Fruit fly (Drosophila melanogaster) whole organism, pupa: ENCODE data around the gene CG11034.

Experiments used
- CG10348 ChIP-seq: fragments of 200-800 bp; sonication (Bioruptor generic); IDR thresholded peaks from 2 replicates; pipeline ENCODE4 v1.3.6; 2022; ENCODE audit warnings: missing biosample characterization, missing genetic modification characterization
- CG12605 ChIP-seq: fragments of 200-800 bp; sonication (Bioruptor generic); IDR thresholded peaks from 2 replicates; pipeline ENCODE4 v1.3.6; 2022; ENCODE audit warnings: missing biosample characterization, missing genetic modification characterization
- CG13204 ChIP-seq: fragments of 200-800 bp; sonication (Bioruptor generic); optimal IDR thresholded peaks from 2 replicates; lab custom pipeline; 2018; ENCODE audit warnings: missing biosample characterization, mild to moderate bottlenecking, missing genetic modification characterization, moderate library complexity
- CG14655 ChIP-seq: fragments of 200-800 bp; sonication (Bioruptor generic); optimal IDR thresholded peaks from 3 replicates; lab custom pipeline; 2017; ENCODE audit warnings: mild to moderate bottlenecking, missing biosample characterization, missing genetic modification reagents, missing genetic modification characterization
- CG15710 ChIP-seq: fragments of 200-800 bp; sonication (Bioruptor generic); optimal IDR thresholded peaks from 2 replicates; lab custom pipeline; 2018; ENCODE audit warnings: missing biosample characterization, mild to moderate bottlenecking, missing genetic modification characterization, moderate library complexity
- CG17806 ChIP-seq: fragments of 200-800 bp; sonication (Bioruptor generic); optimal IDR thresholded peaks from 2 replicates; lab custom pipeline; 2018; ENCODE audit warnings: missing biosample characterization, mild to moderate bottlenecking, missing genetic modification characterization, moderate library complexity
- CG32121 ChIP-seq: fragments of 200-800 bp; sonication (Bioruptor generic); IDR thresholded peaks from 2 replicates; pipeline ENCODE4 v1.3.6; 2022; ENCODE audit warnings: missing biosample characterization, missing genetic modification characterization
- CG34367 ChIP-seq: fragments of 200-800 bp; sonication (Bioruptor generic); optimal IDR thresholded peaks from 2 replicates; lab custom pipeline; 2018; ENCODE audit warnings: missing biosample characterization, mild to moderate bottlenecking, missing genetic modification characterization
- CG4496 ChIP-seq: fragments of 200-800 bp; sonication (Bioruptor generic); IDR thresholded peaks from 3 replicates; pipeline ENCODE4 v1.3.6; 2022; ENCODE audit warnings: missing biosample characterization, missing genetic modification characterization
- CG8159 ChIP-seq: fragments of 200-800 bp; sonication (Bioruptor generic); optimal IDR thresholded peaks from 3 replicates; lab custom pipeline; 2018; ENCODE audit warnings: missing biosample characterization, mild to moderate bottlenecking, missing genetic modification characterization, moderate library complexity
- CG8301 ChIP-seq: fragments of 200-800 bp; sonication (Bioruptor generic); optimal IDR thresholded peaks from 2 replicates; lab custom pipeline; 2018; ENCODE audit warnings: missing biosample characterization, mild to moderate bottlenecking, missing genetic modification characterization
- CG9948 ChIP-seq: fragments of 200-800 bp; sonication (Bioruptor generic); optimal IDR thresholded peaks from 2 replicates; lab custom pipeline; 2018; ENCODE audit warnings: missing biosample characterization, mild to moderate bottlenecking, missing genetic modification characterization, moderate library complexity
- D1 ChIP-seq: fragments of 200-800 bp; sonication (Bioruptor generic); optimal IDR thresholded peaks from 2 replicates; lab custom pipeline; 2018; ENCODE audit warnings: missing biosample characterization, mild to moderate bottlenecking, missing genetic modification characterization, moderate library complexity
- EcR ChIP-seq: fragments of 200-800 bp; sonication (Bioruptor generic); optimal IDR thresholded peaks from 3 replicates; lab custom pipeline; 2019; ENCODE audit warnings: missing biosample characterization, missing genetic modification characterization, mild to moderate bottlenecking, moderate library complexity, missing genetic modification reagents
- Ets98B ChIP-seq: fragments of 200-800 bp; sonication (Bioruptor generic); IDR thresholded peaks from 2 replicates; pipeline ENCODE4 v1.3.6; 2022; ENCODE audit warnings: missing biosample characterization, missing genetic modification characterization
- Pif1A ChIP-seq: fragments of 200-800 bp; sonication (Bioruptor generic); optimal IDR thresholded peaks from 3 replicates; lab custom pipeline; 2016; ENCODE audit warnings: missing biosample characterization, missing genetic modification characterization
- Pif1B ChIP-seq: fragments of 200-800 bp; sonication (Bioruptor generic); optimal IDR thresholded peaks from 3 replicates; lab custom pipeline; 2016; ENCODE audit warnings: missing biosample characterization, missing genetic modification characterization
- Snoo ChIP-seq: fragments of 200-800 bp; sonication (Bioruptor generic); optimal IDR thresholded peaks from 3 replicates; lab custom pipeline; 2017; ENCODE audit warnings: missing biosample characterization, mild to moderate bottlenecking, missing genetic modification characterization, inconsistent platforms
- fd96Ca ChIP-seq: fragments of 200-800 bp; sonication (Bioruptor generic); IDR thresholded peaks from 3 replicates; pipeline ENCODE4 v1.3.6; 2022; ENCODE audit warnings: missing biosample characterization, missing genetic modification characterization
- gl ChIP-seq: fragments of 200-800 bp; sonication (Bioruptor generic); optimal IDR thresholded peaks from 2 replicates; lab custom pipeline; 2018; ENCODE audit warnings: missing biosample characterization, mild to moderate bottlenecking, missing genetic modification characterization
- rn ChIP-seq: fragments of 200-800 bp; sonication (Bioruptor generic); IDR thresholded peaks from 2 replicates; pipeline ENCODE4 v1.3.6; 2022; ENCODE audit warnings: missing biosample characterization, missing genetic modification characterization

Gene CG11034

DNA sequence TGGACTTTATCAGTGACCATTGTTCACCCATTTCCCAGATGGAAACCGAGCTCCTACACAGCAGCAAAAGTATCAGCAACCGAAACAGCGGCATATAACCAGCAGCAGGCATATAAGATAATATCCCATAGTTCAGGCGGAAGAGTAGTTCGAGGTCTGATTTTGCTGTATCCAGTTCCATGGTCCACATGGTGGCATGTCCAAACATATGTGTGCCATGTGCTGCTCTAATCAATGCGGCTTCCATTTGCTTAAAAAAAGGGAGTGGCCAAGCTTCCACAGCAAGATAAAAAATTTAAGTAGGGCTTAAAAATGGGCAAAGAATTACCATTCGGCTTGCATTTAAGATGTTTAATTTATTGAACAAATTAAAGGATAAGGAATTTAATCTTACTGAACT, 24.5 kb upstream of the CG11034 start:
- TF ChIP-seq Pif1A (no peak), CG13204 (GFP tag; lab: Kevin White, UChicago) (no peak), D1 (no peak), EcR (GFP tag; lab: Kevin White, UChicago) (no peak), Pif1B (GFP tag; lab: Kevin White, UChicago) (no peak), fd96Ca (GFP tag; lab: Robert Waterston, UW) (no peak)

DNA sequence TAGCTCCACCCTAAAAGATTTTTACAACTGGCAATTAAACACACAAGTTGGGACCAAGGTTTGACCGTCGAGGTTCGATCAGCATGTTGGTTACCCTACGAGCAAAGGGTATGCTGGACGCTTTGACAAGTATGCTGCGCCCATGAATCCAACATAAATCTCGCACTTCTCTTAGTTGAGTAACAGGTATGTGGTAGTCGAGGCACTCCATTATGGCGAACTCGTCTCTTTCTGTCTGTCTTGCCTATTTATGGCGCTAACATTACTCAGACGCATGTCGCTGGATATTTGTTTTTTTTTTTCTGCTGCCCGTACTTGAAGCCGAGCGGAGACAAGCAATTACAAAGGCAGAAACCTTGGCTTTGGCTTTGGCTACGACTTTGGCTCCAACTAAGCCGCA, 24.0 kb upstream of the CG11034 start:
- TF ChIP-seq CG8301 (tag; lab: Kevin White, UChicago) (peak; percentile 11), CG15710 (peak; percentile 20), CG12605 (GFP tag; lab: Robert Waterston, UW) (no peak), D1 (no peak), Pif1A (peak; percentile 18), Pif1B (GFP tag; lab: Kevin White, UChicago) (peak; percentile 36), Snoo (tag; lab: Kevin White, UChicago) (no peak), CG8159 (no peak), rn (GFP tag; lab: Robert Waterston, UW) (no peak), gl (tag; lab: Kevin White, UChicago) (no peak), CG10348 (GFP tag; lab: Robert Waterston, UW) (no peak), CG14655 (GFP tag; lab: Kevin White, UChicago) (no peak), CG32121 (GFP tag; lab: Robert Waterston, UW) (no peak), EcR (GFP tag; lab: Kevin White, UChicago) (no peak), CG13204 (GFP tag; lab: Kevin White, UChicago) (peak; percentile 15), fd96Ca (GFP tag; lab: Robert Waterston, UW) (no peak; the same call in 2 of the 3 replicates), Ets98B (no peak), CG4496 (peak; percentile 36; the same call in 2 of the 3 replicates), CG34367 (tag; lab: Kevin White, UChicago) (no peak), CG9948 (tag; lab: Kevin White, UChicago) (peak; percentile 37), CG17806 (peak; percentile 27)

DNA sequence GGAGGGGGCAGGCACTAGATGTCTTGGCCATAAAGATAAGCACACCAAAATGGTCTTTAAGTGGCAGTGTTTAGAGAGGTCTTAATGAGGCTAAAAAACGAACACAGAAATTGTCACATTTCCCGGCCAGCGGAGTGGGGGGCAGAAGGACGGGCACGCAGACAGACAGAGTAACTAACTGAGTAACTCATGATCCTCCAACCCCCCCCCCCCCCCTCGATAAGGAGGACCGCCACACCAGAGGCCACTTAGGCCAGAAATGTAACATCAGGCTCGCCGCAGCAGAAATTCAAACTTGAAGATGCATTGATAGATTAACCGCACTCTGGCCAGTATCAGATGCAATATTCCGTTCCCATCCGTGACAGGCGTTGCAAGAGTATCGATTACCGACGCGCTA, 22.3 kb upstream of the CG11034 start:
- TF ChIP-seq CG8301 (tag; lab: Kevin White, UChicago) (no peak), Snoo (tag; lab: Kevin White, UChicago) (no peak), CG4496 (no peak), fd96Ca (GFP tag; lab: Robert Waterston, UW) (no peak), Ets98B (no peak), CG32121 (GFP tag; lab: Robert Waterston, UW) (no peak), gl (tag; lab: Kevin White, UChicago) (no peak), EcR (GFP tag; lab: Kevin White, UChicago) (no peak), Pif1A (no peak), CG9948 (tag; lab: Kevin White, UChicago) (no peak), rn (GFP tag; lab: Robert Waterston, UW) (no peak), CG15710 (no peak), D1 (no peak), Pif1B (GFP tag; lab: Kevin White, UChicago) (no peak), CG34367 (tag; lab: Kevin White, UChicago) (no peak), CG17806 (no peak), CG12605 (GFP tag; lab: Robert Waterston, UW) (no peak)
- TF ChIP-seq, all 21 proteins: peak for 0

DNA sequence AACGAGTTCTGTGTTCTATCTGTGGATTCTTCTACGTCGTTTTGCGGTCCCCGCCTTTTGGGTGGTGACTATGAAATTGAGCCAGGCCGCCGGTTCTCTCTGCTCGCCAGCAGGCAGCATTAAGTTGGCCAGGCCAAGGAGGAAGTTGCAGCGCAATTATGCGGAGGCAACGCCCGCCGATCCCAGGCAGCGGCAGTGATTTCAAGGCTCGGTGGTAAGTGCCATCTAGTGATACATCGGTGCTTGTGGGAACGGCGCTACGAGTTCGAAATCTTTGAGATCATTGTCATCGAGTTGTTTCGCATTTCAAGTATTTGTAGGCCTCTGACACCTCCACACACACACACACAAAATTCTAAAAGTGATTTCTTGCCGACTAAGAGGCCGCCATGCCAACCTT, 21.5 kb upstream of the CG11034 start, which contains the start of gene CG31913:
Gene CG31913 (plus strand): TSS at position 301 of the 400 bp plus-strand sequence.
- no peak for TF ChIP-seq CG4496
- TF ChIP-seq CG9948 (tag; lab: Kevin White, UChicago): no peak
- TF ChIP-seq CG32121 (GFP tag; lab: Robert Waterston, UW): no peak
- no peak for TF ChIP-seq Ets98B
- peak; percentile 41 for TF ChIP-seq CG13204 (GFP tag; lab: Kevin White, UChicago)
- TF ChIP-seq CG8159: no peak
- peak; percentile 64 for TF ChIP-seq EcR (GFP tag; lab: Kevin White, UChicago)

DNA sequence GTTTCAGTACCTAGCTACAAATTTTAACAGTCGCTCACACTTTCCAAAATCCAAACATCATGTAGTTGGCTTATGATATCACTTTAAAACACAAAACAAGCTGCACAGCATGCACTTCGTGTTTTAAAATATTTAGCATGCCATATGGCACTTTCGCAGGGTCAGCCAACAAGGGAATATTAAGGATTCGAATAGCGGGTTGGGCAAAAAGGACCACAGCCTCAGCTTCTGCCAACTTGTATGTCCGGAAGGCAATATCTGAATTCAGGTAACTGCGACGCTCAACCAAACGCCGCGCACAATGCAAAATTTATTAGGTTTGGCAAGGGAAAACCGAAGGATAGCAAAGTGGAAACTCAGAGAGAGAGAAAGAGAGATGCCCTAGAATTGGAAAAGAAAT, 15.9 kb upstream of the CG11034 start:
- TF ChIP-seq CG17806 (no peak), EcR (GFP tag; lab: Kevin White, UChicago) (no peak), CG32121 (GFP tag; lab: Robert Waterston, UW) (no peak), CG13204 (GFP tag; lab: Kevin White, UChicago) (no peak), Snoo (tag; lab: Kevin White, UChicago) (no peak), CG12605 (GFP tag; lab: Robert Waterston, UW) (no peak), CG9948 (tag; lab: Kevin White, UChicago) (no peak), Ets98B (no peak), CG14655 (GFP tag; lab: Kevin White, UChicago) (no peak), D1 (no peak), CG34367 (tag; lab: Kevin White, UChicago) (no peak), Pif1B (GFP tag; lab: Kevin White, UChicago) (no peak), CG10348 (GFP tag; lab: Robert Waterston, UW) (no peak), rn (GFP tag; lab: Robert Waterston, UW) (no peak), gl (tag; lab: Kevin White, UChicago) (no peak), CG4496 (no peak), CG8301 (tag; lab: Kevin White, UChicago) (no peak), CG8159 (no peak)

dm6 chr2L:5790799-5791526, 14.2 kb upstream of the CG11034 start:
- TF ChIP-seq Pif1A (no peak), CG12605 (GFP tag; lab: Robert Waterston, UW) (no peak), Snoo (tag; lab: Kevin White, UChicago) (no peak), CG15710 (no peak), CG13204 (GFP tag; lab: Kevin White, UChicago) (no peak), CG10348 (GFP tag; lab: Robert Waterston, UW) (no peak), D1 (no peak), CG14655 (GFP tag; lab: Kevin White, UChicago) (no peak), gl (tag; lab: Kevin White, UChicago) (no peak), CG8159 (no peak), EcR (GFP tag; lab: Kevin White, UChicago) (no peak), rn (GFP tag; lab: Robert Waterston, UW) (no peak), CG34367 (tag; lab: Kevin White, UChicago) (no peak), CG9948 (tag; lab: Kevin White, UChicago) (no peak), CG8301 (tag; lab: Kevin White, UChicago) (no peak), Ets98B (no peak)
